Worm (Caenorhabditis elegans) whole organism, L2 larva: ENCODE results near the gene hse-5.

Source experiments
- F13H6.1 ChIP-seq: sonication (generic microtip); optimal IDR thresholded peaks from 2 replicates; lab custom pipeline; 2016; ENCODE audit warnings: missing genetic modification characterization, missing compliant biosample characterization
- lin-11 ChIP-seq: fragments of 150-350 bp; sonication (generic microtip); optimal IDR thresholded peaks from 2 replicates; lab custom pipeline; 2014; ENCODE audit warnings: missing biosample characterization, missing genetic modification characterization, inconsistent platforms, mixed read lengths
- nhr-237 ChIP-seq: fragments of 150-350 bp; optimal IDR thresholded peaks from 2 replicates; lab custom pipeline; 2014; ENCODE audit warnings: missing biosample characterization, missing genetic modification characterization
- unc-62 ChIP-seq: fragments of 150-350 bp; optimal IDR thresholded peaks from 2 replicates; lab custom pipeline; 2014; ENCODE audit warnings: missing biosample characterization, missing genetic modification reagents, missing genetic modification characterization
- ztf-11 ChIP-seq: sonication (generic microtip); optimal IDR thresholded peaks from 2 replicates; lab custom pipeline; 2017; ENCODE audit warnings: missing biosample characterization, missing genetic modification characterization

- TF ChIP-seq unc-62 (GFP tag; lab: Kevin White, UChicago) (no peak), lin-11 (no peak), F13H6.1 (tag; lab: Kevin White, UChicago) (no peak), nhr-237 (no peak), ztf-11 (no peak)
These were observed 42.4 kb upstream of the hse-5 start for ce11 chrIII:4302780-4303179.
